Worm (Caenorhabditis elegans) whole organism, early embryonic: ENCODE results near the gene fbxa-72.

ENCODE experiments used
- F13C5.2 ChIP-seq: sonication (generic microtip); optimal IDR thresholded peaks from 2 replicates; lab custom pipeline; 2017; ENCODE audit warnings: mild to moderate bottlenecking, missing genetic modification characterization, inconsistent platforms, missing compliant biosample characterization
- ama-1 ChIP-seq: fragments of 150-350 bp; optimal IDR thresholded peaks from 2 replicates; lab custom pipeline; 2014
- ceh-13 ChIP-seq: fragments of 200-800 bp; sonication (Bioruptor generic); optimal IDR thresholded peaks from 2 replicates; lab custom pipeline; 2018; ENCODE audit warnings: mild to moderate bottlenecking, missing genetic modification characterization, missing compliant biosample characterization
- ceh-36 ChIP-seq: sonication (generic microtip); optimal IDR thresholded peaks from 2 replicates; lab custom pipeline; 2016; ENCODE audit warnings: missing genetic modification characterization, inconsistent platforms, missing compliant biosample characterization
- hmbx-1 ChIP-seq: sonication (generic microtip); optimal IDR thresholded peaks from 2 replicates; lab custom pipeline; 2016; ENCODE audit warnings: mild to moderate bottlenecking, missing genetic modification characterization, missing compliant biosample characterization
- hmg-4 ChIP-seq: fragments of 200-800 bp; sonication (Bioruptor generic); optimal IDR thresholded peaks from 2 replicates; lab custom pipeline; 2018; ENCODE audit warnings: mild to moderate bottlenecking, missing genetic modification characterization, missing compliant biosample characterization
- tbx-11 ChIP-seq: fragments of 200-800 bp; sonication (Bioruptor generic); IDR thresholded peaks from 2 replicates; pipeline ENCODE4 v1.3.6; 2022; ENCODE audit warnings: missing genetic modification characterization, missing compliant biosample characterization

DNA sequence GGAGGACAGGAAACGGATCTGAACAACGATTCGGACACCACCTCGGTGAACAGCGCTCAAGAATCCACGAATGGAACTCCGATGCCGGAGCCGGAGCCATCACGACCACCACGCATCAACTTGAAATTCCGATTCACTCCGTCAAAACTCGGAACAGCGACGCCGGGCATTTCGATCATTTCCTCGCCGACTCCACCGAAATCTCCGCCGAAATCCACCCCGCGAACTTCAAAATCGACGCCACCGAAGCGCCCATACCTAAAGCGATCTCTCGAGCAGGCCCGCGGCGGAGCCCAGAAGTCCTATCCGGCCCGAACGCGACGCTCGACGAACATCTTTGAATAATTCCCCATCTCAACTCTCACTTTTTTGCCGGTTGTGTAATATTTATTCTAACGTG, 13.0 kb upstream of the fbxa-72 start:
- TF ChIP-seq hmbx-1 (tag; lab: Kevin White, UChicago) (no peak), F13C5.2 (tag; lab: Kevin White, UChicago) (no peak), ama-1 (no peak), hmg-4 (GFP tag; lab: Kevin White, UChicago) (no peak), ceh-13 (no peak), ceh-36 (tag; lab: Kevin White, UChicago) (no peak), tbx-11 (no peak)
